Worm (Caenorhabditis elegans) whole organism, late embryonic: ENCODE results near the gene T08D10.3.

Source experiments
- ceh-18 ChIP-seq: sonication (generic microtip); optimal IDR thresholded peaks from 2 replicates; lab custom pipeline; 2016; ENCODE audit warnings: missing genetic modification characterization, missing compliant biosample characterization
- ceh-22 ChIP-seq: sonication (generic microtip); optimal IDR thresholded peaks from 2 replicates; lab custom pipeline; 2017; ENCODE audit warnings: missing biosample characterization, missing genetic modification characterization
- ceh-24 ChIP-seq: sonication (generic microtip); optimal IDR thresholded peaks from 2 replicates; lab custom pipeline; 2016; ENCODE audit warnings: mild to moderate bottlenecking, missing genetic modification characterization, missing compliant biosample characterization
- ceh-9 ChIP-seq: sonication (generic microtip); optimal IDR thresholded peaks from 2 replicates; lab custom pipeline; 2016; ENCODE audit warnings: mild to moderate bottlenecking, missing genetic modification characterization, inconsistent platforms, missing compliant biosample characterization
- elt-4 ChIP-seq: sonication (generic microtip); optimal IDR thresholded peaks from 2 replicates; lab custom pipeline; 2016; ENCODE audit warnings: missing genetic modification characterization, missing compliant biosample characterization
- fkh-10 ChIP-seq: fragments of 150-350 bp; optimal IDR thresholded peaks from 2 replicates; lab custom pipeline; 2014; ENCODE audit warnings: missing biosample characterization, missing genetic modification reagents, missing genetic modification characterization
- mec-3 ChIP-seq: sonication (generic microtip); optimal IDR thresholded peaks from 2 replicates; lab custom pipeline; 2016; ENCODE audit warnings: borderline replicate concordance, missing genetic modification characterization, missing compliant biosample characterization
- nhr-11 ChIP-seq: fragments of 150-350 bp; optimal IDR thresholded peaks from 2 replicates; lab custom pipeline; 2014; ENCODE audit warnings: missing biosample characterization, missing genetic modification characterization
- pax-1 ChIP-seq: fragments of 150-350 bp; optimal IDR thresholded peaks from 2 replicates; lab custom pipeline; 2014; ENCODE audit warnings: missing biosample characterization, missing genetic modification characterization
- tbx-7 ChIP-seq: sonication (generic microtip); optimal IDR thresholded peaks from 2 replicates; lab custom pipeline; 2016; ENCODE audit warnings: missing genotype, missing genetic modification characterization, missing compliant biosample characterization
- unc-55 ChIP-seq: sonication (generic microtip); optimal IDR thresholded peaks from 2 replicates; lab custom pipeline; 2017; ENCODE audit warnings: missing biosample characterization, missing genetic modification reagents, missing genetic modification characterization

ce11 chrX:11959838-11960237, 4.6 kb downstream of the T08D10.3 start, which contains the start of gene C49F5.8:
- TF ChIP-seq nhr-11 (tag; lab: Kevin White, UChicago) (no peak), unc-55 (no peak), tbx-7 (tag; lab: Kevin White, UChicago) (no peak), ceh-9 (no peak), ceh-24 (tag; lab: Kevin White, UChicago) (no peak), ceh-18 (tag; lab: Kevin White, UChicago) (no peak), ceh-22 (tag; lab: Kevin White, UChicago) (no peak), fkh-10 (GFP tag; lab: Kevin White, UChicago) (no peak), pax-1 (tag; lab: Kevin White, UChicago) (no peak), elt-4 (no peak), mec-3 (no peak)
